Fruit fly (Drosophila melanogaster): ENCODE results near the gene CG7702.

DNA sequence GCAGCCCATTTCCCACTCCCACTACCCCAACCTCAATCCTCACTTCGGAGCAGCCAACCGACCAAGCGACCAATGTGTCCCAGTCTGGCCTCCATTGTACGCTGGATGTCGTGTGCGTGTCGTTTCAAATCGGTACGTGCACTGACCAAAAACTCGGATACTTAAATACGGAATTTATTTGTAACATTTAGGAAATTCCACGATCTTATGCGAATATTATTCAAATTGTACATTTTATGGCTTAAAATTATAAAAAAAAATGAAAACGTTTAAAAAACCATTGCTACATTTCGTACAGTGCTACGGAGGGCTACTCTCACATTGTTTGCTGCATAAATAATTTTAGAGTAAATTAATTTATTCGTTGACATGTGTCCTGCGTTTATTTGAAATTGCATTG, 44.6 kb upstream of the CG7702 start:
- no peak for TF ChIP-seq psq (optimal IDR thresholded peaks at IDR 0.05)
- TF ChIP-seq usp (GFP tag; optimal IDR thresholded peaks at IDR 0.05): no peak
- no peak for TF ChIP-seq CG8478 (optimal IDR thresholded peaks at IDR 0.05)

All from whole organism.